Fruit fly (Drosophila melanogaster) whole organism, embryonic: ENCODE data around the gene CG8892.

Source experiments
- Abd-B ChIP-seq: fragments of 200-800 bp; sonication (Bioruptor generic); optimal IDR thresholded peaks from 2 replicates; lab custom pipeline; 2018; ENCODE audit warnings: missing biosample characterization, mild to moderate bottlenecking, missing genetic modification characterization, moderate library complexity
- Ada2b ChIP-seq: fragments of 200-800 bp; sonication (Bioruptor generic); IDR thresholded peaks from 2 replicates; pipeline ENCODE4 v1.3.6; 2022; ENCODE audit warnings: missing biosample characterization, missing genetic modification characterization
- CG10147 ChIP-seq: fragments of 200-800 bp; sonication (Bioruptor generic); optimal IDR thresholded peaks from 2 replicates; lab custom pipeline; 2019; ENCODE audit warnings: missing biosample characterization, mild to moderate bottlenecking, missing genetic modification characterization, moderate library complexity
- CG12299 ChIP-seq: fragments of 200-800 bp; sonication (Bioruptor generic); optimal IDR thresholded peaks from 2 replicates; lab custom pipeline; 2018; ENCODE audit warnings: missing biosample characterization, mild to moderate bottlenecking, missing genetic modification characterization
- CG12391 ChIP-seq: fragments of 200-800 bp; sonication (Bioruptor generic); optimal IDR thresholded peaks from 3 replicates; lab custom pipeline; 2018; ENCODE audit warnings: missing biosample characterization, mild to moderate bottlenecking, missing genetic modification characterization, moderate library complexity
- CG13123 ChIP-seq: fragments of 200-800 bp; sonication (Bioruptor generic); optimal IDR thresholded peaks from 2 replicates; lab custom pipeline; 2016; ENCODE audit warnings: missing biosample characterization, missing genetic modification characterization
- CG1647 ChIP-seq: fragments of 200-800 bp; sonication (Bioruptor generic); optimal IDR thresholded peaks from 3 replicates; lab custom pipeline; 2016; ENCODE audit warnings: missing biosample characterization, missing genetic modification characterization
- CG30403 ChIP-seq: fragments of 200-800 bp; sonication (Bioruptor generic); optimal IDR thresholded peaks from 3 replicates; lab custom pipeline; 2016; ENCODE audit warnings: missing biosample characterization, missing genetic modification characterization
- CG3281 ChIP-seq: fragments of 200-800 bp; sonication (Bioruptor generic); optimal IDR thresholded peaks from 3 replicates; lab custom pipeline; 2017; ENCODE audit warnings: missing biosample characterization, mild to moderate bottlenecking, missing genetic modification characterization
- CG4854 ChIP-seq: fragments of 200-800 bp; sonication (Bioruptor generic); optimal IDR thresholded peaks from 2 replicates; lab custom pipeline; 2016; ENCODE audit warnings: missing biosample characterization, missing genetic modification characterization, inconsistent platforms
- CG6765 ChIP-seq: fragments of 200-800 bp; sonication (Bioruptor generic); optimal IDR thresholded peaks from 3 replicates; lab custom pipeline; 2017; ENCODE audit warnings: missing biosample characterization, mild to moderate bottlenecking, missing genetic modification characterization
- CG7357 ChIP-seq: fragments of 200-800 bp; sonication (Bioruptor generic); IDR thresholded peaks from 3 replicates; pipeline ENCODE4 v1.3.6; 2022; ENCODE audit warnings: missing biosample characterization, missing genetic modification characterization
- CTCF ChIP-seq: fragments of 200-800 bp; sonication (Bioruptor generic); optimal IDR thresholded peaks from 2 replicates; lab custom pipeline; 2017; ENCODE audit warnings: missing biosample characterization, mild to moderate bottlenecking, missing genetic modification characterization, moderate library complexity
- D19B ChIP-seq: fragments of 200-800 bp; sonication (Bioruptor generic); optimal IDR thresholded peaks from 2 replicates; lab custom pipeline; 2017; ENCODE audit warnings: missing biosample characterization, mild to moderate bottlenecking, missing genetic modification characterization
- Doc3 ChIP-seq: fragments of 200-800 bp; sonication (Bioruptor generic); IDR thresholded peaks from 3 replicates; pipeline ENCODE4 v1.3.6; 2022; ENCODE audit warnings: missing biosample characterization, missing genetic modification characterization; ENCODE audit not compliant: partially characterized antibody
- Drgx ChIP-seq: fragments of 200-800 bp; sonication (Bioruptor generic); IDR thresholded peaks from 2 replicates; pipeline ENCODE4 v1.3.6; 2022; ENCODE audit warnings: missing biosample characterization, missing genetic modification characterization
- Hmx ChIP-seq: fragments of 200-800 bp; sonication (Bioruptor generic); optimal IDR thresholded peaks from 2 replicates; lab custom pipeline; 2016; ENCODE audit warnings: missing biosample characterization, missing genetic modification characterization
- Hr78 ChIP-seq, 2 experiments: fragments of 200-800 bp in 1 of 2; fragments of >200 bp in 1 of 2; sonication (Bioruptor generic) in 1 of 2; optimal IDR thresholded peaks; 2 replicates each; lab custom pipeline; 2017 to 2019; ENCODE audit warnings: missing biosample characterization in 2 of 2, missing genetic modification characterization in 2 of 2, mild to moderate bottlenecking in 1 of 2, moderate library complexity in 1 of 2
- MBD-R2 ChIP-seq: fragments of 200-800 bp; sonication (Bioruptor generic); IDR thresholded peaks from 2 replicates; pipeline ENCODE4 v1.3.6; 2022; ENCODE audit warnings: missing biosample characterization, missing genetic modification characterization
- Neu2 ChIP-seq: fragments of 200-800 bp; sonication (Bioruptor generic); optimal IDR thresholded peaks from 3 replicates; lab custom pipeline; 2016; ENCODE audit warnings: missing biosample characterization, missing genetic modification characterization, borderline replicate concordance
- Poxn ChIP-seq: fragments of 200-800 bp; sonication (Bioruptor generic); IDR thresholded peaks from 2 replicates; pipeline ENCODE4 v1.3.6; 2022; ENCODE audit warnings: missing biosample characterization, missing genetic modification characterization
- Tbp ChIP-seq: fragments of >200 bp; optimal IDR thresholded peaks from 2 replicates; lab custom pipeline; 2018; ENCODE audit warnings: missing biosample characterization, missing genetic modification characterization
- Vsx1 ChIP-seq: fragments of 200-800 bp; sonication (Bioruptor generic); optimal IDR thresholded peaks from 2 replicates; lab custom pipeline; 2017; ENCODE audit warnings: missing biosample characterization, mild to moderate bottlenecking, missing genetic modification characterization, missing genetic modification reagents
- YL-1 ChIP-seq: fragments of 200-800 bp; sonication (Bioruptor generic); optimal IDR thresholded peaks from 3 replicates; lab custom pipeline; 2017; ENCODE audit warnings: missing biosample characterization, mild to moderate bottlenecking, missing genetic modification characterization
- ac ChIP-seq: fragments of 200-800 bp; sonication (Bioruptor generic); optimal IDR thresholded peaks from 3 replicates; lab custom pipeline; 2017; ENCODE audit warnings: missing biosample characterization, mild to moderate bottlenecking, missing genetic modification characterization
- ap ChIP-seq: fragments of 200-800 bp; sonication (Bioruptor generic); IDR thresholded peaks from 2 replicates; pipeline ENCODE4 v1.3.6; 2022; ENCODE audit warnings: missing biosample characterization, missing genetic modification characterization
- bowl ChIP-seq: fragments of 200-800 bp; sonication (Bioruptor generic); IDR thresholded peaks from 2 replicates; pipeline ENCODE4 v1.3.6; 2022; ENCODE audit warnings: missing biosample characterization, missing genetic modification characterization
- caup ChIP-seq: fragments of 200-800 bp; sonication (Bioruptor generic); optimal IDR thresholded peaks from 3 replicates; lab custom pipeline; 2017; ENCODE audit warnings: missing biosample characterization, mild to moderate bottlenecking, missing genetic modification characterization, moderate library complexity; ENCODE audit not compliant: severe bottlenecking
- chinmo ChIP-seq: fragments of 200-800 bp; sonication (Bioruptor generic); IDR thresholded peaks from 4 replicates; pipeline ENCODE4 v1.3.6; 2022; ENCODE audit warnings: missing biosample characterization, missing genetic modification characterization; ENCODE audit not compliant: partially characterized antibody
- crol ChIP-seq: fragments of 200-800 bp; sonication (Bioruptor generic); IDR thresholded peaks from 2 replicates; pipeline ENCODE4 v1.3.6; 2022; ENCODE audit warnings: missing biosample characterization, missing genetic modification characterization
- crp ChIP-seq, 2 experiments: fragments of 200-800 bp; sonication (Bioruptor generic); optimal IDR thresholded peaks; 2 replicates in 1 of 2; 3 replicates in 1 of 2; lab custom pipeline; 2017; ENCODE audit warnings: missing biosample characterization in 2 of 2, missing genetic modification characterization in 2 of 2, mild to moderate bottlenecking in 1 of 2, moderate library complexity in 1 of 2
- da ChIP-seq: fragments of 200-800 bp; sonication (Bioruptor generic); optimal IDR thresholded peaks from 2 replicates; lab custom pipeline; 2016; ENCODE audit warnings: missing biosample characterization, missing genetic modification characterization
- disco-r ChIP-seq: fragments of 200-800 bp; sonication (Bioruptor generic); optimal IDR thresholded peaks from 2 replicates; lab custom pipeline; 2016; ENCODE audit warnings: missing biosample characterization, missing genetic modification characterization
- dmrt11E ChIP-seq: fragments of 200-800 bp; sonication (Bioruptor generic); optimal IDR thresholded peaks from 3 replicates; lab custom pipeline; 2018; ENCODE audit warnings: missing biosample characterization, mild to moderate bottlenecking, missing genetic modification characterization, moderate library complexity
- dysf ChIP-seq: fragments of 200-800 bp; sonication (Bioruptor generic); IDR thresholded peaks from 3 replicates; pipeline ENCODE4 v1.3.6; 2022; ENCODE audit warnings: missing biosample characterization, missing genetic modification characterization
- ewg ChIP-seq: fragments of 200-800 bp; sonication (Bioruptor generic); optimal IDR thresholded peaks from 3 replicates; lab custom pipeline; 2017; ENCODE audit warnings: mild to moderate bottlenecking, missing biosample characterization, missing genetic modification reagents, missing genetic modification characterization
- ftz-f1 ChIP-seq: fragments of 200-800 bp; sonication (Bioruptor generic); optimal IDR thresholded peaks from 2 replicates; lab custom pipeline; 2016; ENCODE audit warnings: missing biosample characterization, missing genetic modification characterization
- grn ChIP-seq: fragments of 200-800 bp; sonication (Bioruptor generic); optimal IDR thresholded peaks from 3 replicates; lab custom pipeline; 2017; ENCODE audit warnings: missing biosample characterization, missing genetic modification characterization
- ham ChIP-seq: fragments of 200-800 bp; sonication (Bioruptor generic); IDR thresholded peaks from 2 replicates; pipeline ENCODE4 v1.3.6; 2022; ENCODE audit warnings: missing biosample characterization, missing genetic modification characterization
- lab ChIP-seq: fragments of 200-800 bp; sonication (Bioruptor generic); optimal IDR thresholded peaks from 3 replicates; lab custom pipeline; 2017; ENCODE audit warnings: missing biosample characterization, missing genetic modification characterization, mild to moderate bottlenecking, moderate library complexity, missing genetic modification reagents
- mld ChIP-seq: fragments of 200-800 bp; sonication (Bioruptor generic); IDR thresholded peaks from 3 replicates; pipeline ENCODE4 v1.3.6; 2022; ENCODE audit warnings: missing biosample characterization, missing genetic modification characterization; ENCODE audit not compliant: partially characterized antibody
- sens-2 ChIP-seq: fragments of 200-800 bp; sonication (Bioruptor generic); IDR thresholded peaks from 2 replicates; pipeline ENCODE4 v1.3.6; 2022; ENCODE audit warnings: missing biosample characterization, missing genetic modification characterization
- slou ChIP-seq: fragments of 200-800 bp; sonication (Bioruptor generic); optimal IDR thresholded peaks from 3 replicates; lab custom pipeline; 2016; ENCODE audit warnings: missing biosample characterization, missing genetic modification characterization
- so ChIP-seq: fragments of 200-800 bp; sonication (Bioruptor generic); IDR thresholded peaks from 3 replicates; pipeline ENCODE4 v1.3.6; 2022; ENCODE audit warnings: missing biosample characterization, missing genetic modification characterization
- stwl ChIP-seq: fragments of 200-800 bp; sonication (Bioruptor generic); optimal IDR thresholded peaks from 3 replicates; lab custom pipeline; 2018; ENCODE audit warnings: missing biosample characterization, mild to moderate bottlenecking, missing genetic modification characterization, moderate library complexity
- tap ChIP-seq: fragments of 200-800 bp; optimal IDR thresholded peaks from 3 replicates; lab custom pipeline; 2019; ENCODE audit warnings: missing biosample characterization, mild to moderate bottlenecking, missing genetic modification characterization, moderate library complexity
- trem ChIP-seq: fragments of 200-800 bp; optimal IDR thresholded peaks from 3 replicates; lab custom pipeline; 2019; ENCODE audit warnings: missing biosample characterization, mild to moderate bottlenecking, missing genetic modification characterization, moderate library complexity
- trh ChIP-seq: fragments of 200-800 bp; sonication (Bioruptor generic); optimal IDR thresholded peaks from 2 replicates; lab custom pipeline; 2016; ENCODE audit warnings: missing biosample characterization, missing genetic modification characterization
- twi ChIP-seq: fragments of 200-800 bp; optimal IDR thresholded peaks from 2 replicates; lab custom pipeline; 2019; ENCODE audit warnings: missing biosample characterization, mild to moderate bottlenecking, missing genetic modification characterization, moderate library complexity
- yki ChIP-seq: fragments of >200 bp; optimal IDR thresholded peaks from 3 replicates; lab custom pipeline; 2018

Gene CG8892

dm6 chr2L:4981278-4981966 is at the start of gene CG8892, which contains the start of gene CG34126:
TSS of gene CG8892 (minus strand) at chr2L:4981592.
TSS of gene CG34126 (plus strand) at chr2L:4981614.
- TF ChIP-seq CG12391 (peak; percentile 98), CG30403 (peak; percentile 100), caup (GFP tag; lab: Kevin White, UChicago) (peak; percentile 96), CG7357 (GFP tag; lab: Robert Waterston, UW) (peak; percentile 92), ftz-f1 (peak; percentile 92), CG1647 (GFP tag; lab: Kevin White, UChicago) (peak; percentile 98), chinmo (GFP tag; lab: Robert Waterston, UW) (peak; percentile 87; the same call in 2 of the 4 replicates), twi (peak; percentile 97), Hmx (GFP tag; lab: Kevin White, UChicago) (peak; percentile 94), trem (peak; percentile 93), Tbp (GFP tag; lab: Kevin White, UChicago) (peak; percentile 75), crp (GFP tag; optimal IDR thresholded peaks at IDR 0.05; lab: Kevin White, UChicago) (peak; percentile 84 to 94), CG12299 (tag; lab: Kevin White, UChicago) (peak; percentile 92), crol (GFP tag; lab: Robert Waterston, UW) (no peak), ham (GFP tag; lab: Robert Waterston, UW) (peak; percentile 87), mld (GFP tag; lab: Robert Waterston, UW) (no peak), dmrt11E (peak; percentile 96), CTCF (GFP tag; lab: Kevin White, UChicago) (peak; percentile 57), CG6765 (peak; percentile 91), Drgx (GFP tag; lab: Robert Waterston, UW) (peak; percentile 91), Ada2b (GFP tag; lab: Robert Waterston, UW) (peak; percentile 93), YL-1 (GFP tag; lab: Kevin White, UChicago) (peak; percentile 92), sens-2 (GFP tag; lab: Robert Waterston, UW) (peak; percentile 77), slou (GFP tag; lab: Kevin White, UChicago) (peak; percentile 98), da (GFP tag; lab: Kevin White, UChicago) (peak; percentile 90), ewg (peak; percentile 95), lab (GFP tag; lab: Kevin White, UChicago) (peak; percentile 98), Vsx1 (GFP tag; lab: Kevin White, UChicago) (peak; percentile 86), stwl (tag; lab: Kevin White, UChicago) (peak; percentile 89), tap (tag; lab: Kevin White, UChicago) (peak; percentile 89), ap (peak; percentile 85), CG13123 (peak; percentile 95), Doc3 (no peak), grn (GFP tag; lab: Kevin White, UChicago) (peak; percentile 86), CG10147 (GFP tag; lab: Kevin White, UChicago) (peak; percentile 94), dysf (GFP tag; lab: Robert Waterston, UW) (peak; percentile 98), CG4854 (peak; percentile 95), trh (peak; percentile 96), MBD-R2 (peak; percentile 97), Abd-B (GFP tag; lab: Kevin White, UChicago) (peak; percentile 99), ac (GFP tag; lab: Kevin White, UChicago) (peak; percentile 65), Neu2 (GFP tag; lab: Kevin White, UChicago) (peak; percentile 72), D19B (GFP tag; lab: Kevin White, UChicago) (peak; percentile 91), yki (lab: Kevin White, UChicago) (no peak), CG3281 (GFP tag; lab: Kevin White, UChicago) (peak; percentile 97), bowl (GFP tag; lab: Robert Waterston, UW) (peak; percentile 74), Hr78 (GFP tag; optimal IDR thresholded peaks at IDR 0.05; lab: Kevin White, UChicago) (peak in 1 of 2 experiments; percentile 75), disco-r (GFP tag; lab: Kevin White, UChicago) (peak; percentile 83), so (GFP tag; lab: Robert Waterston, UW) (peak; percentile 95), Poxn (peak; percentile 86)
